Fruit fly (Drosophila melanogaster): ENCODE measurements around the gene Cp15.

Cp15 gene

DNA sequence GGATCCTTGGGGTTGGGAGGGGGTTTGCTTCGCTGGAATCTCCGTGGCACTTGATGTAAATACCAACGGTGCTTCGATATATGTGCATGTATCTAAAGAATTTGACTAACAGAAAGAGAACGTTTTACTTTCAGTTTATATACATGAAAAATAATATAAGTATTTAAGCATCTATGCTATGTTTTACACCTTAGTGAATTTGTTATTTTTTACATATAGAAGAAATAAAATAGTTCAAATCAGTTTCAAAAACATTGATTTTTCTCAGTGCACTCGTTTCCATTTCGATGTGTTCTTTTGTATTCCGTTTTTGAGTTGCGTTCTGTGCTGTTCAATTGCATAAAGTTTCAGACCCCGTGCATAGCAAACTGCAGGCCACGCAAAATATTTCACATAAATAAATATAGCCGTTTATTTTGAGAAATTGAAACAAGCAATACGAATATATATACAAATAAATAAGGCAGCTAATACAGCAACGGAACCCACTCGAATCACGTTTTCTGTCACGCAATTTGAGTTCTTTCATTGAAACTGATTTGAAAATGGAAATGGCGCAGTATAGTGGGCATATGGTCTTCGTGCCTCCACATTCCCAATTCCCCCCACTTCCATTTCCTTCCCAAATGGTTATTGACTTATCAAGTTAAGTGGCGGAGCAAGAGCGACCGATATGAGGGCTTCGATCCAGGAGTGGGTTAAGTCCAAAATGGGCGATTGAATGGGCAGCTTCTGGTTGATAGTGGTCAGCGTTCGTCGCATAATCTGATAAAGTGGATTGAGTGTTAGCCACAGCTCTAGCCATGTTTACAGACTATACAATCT, 45.5 kb upstream of the Cp15 start (continued):
- TF ChIP-seq CG31224 (GFP tag; IDR thresholded peaks at IDR 0.05) (no peak), Hmr (GFP tag; optimal IDR thresholded peaks at IDR 0.05) (no peak), CG6689 (GFP tag; IDR thresholded peaks at IDR 0.05) (no peak), CTCF (GFP tag; optimal IDR thresholded peaks at IDR 0.05) (no peak), hb (GFP tag; IDR thresholded peaks at IDR 0.05; ENCODE audit: partially characterized antibody) (no peak), Bgb (GFP tag; IDR thresholded peaks at IDR 0.05; ENCODE audit: partially characterized antibody) (no peak), sens (GFP tag) (peak; percentile 0), CG16815 (GFP tag; optimal IDR thresholded peaks at IDR 0.05) (no peak), Oaz (GFP tag; IDR thresholded peaks at IDR 0.05) (no peak), CG2889 (GFP tag; IDR thresholded peaks at IDR 0.05) (no peak), CG17361 (GFP tag; IDR thresholded peaks at IDR 0.05) (0 out of 3 replicates have a peak, but pooled peaks have one; percentile 16), phol (tag; optimal IDR thresholded peaks at IDR 0.05) (peak; percentile 7), fd64A (GFP tag; optimal IDR thresholded peaks at IDR 0.05) (no peak), nau (GFP tag; optimal IDR thresholded peaks at IDR 0.05) (no peak), fu2 (GFP tag; optimal IDR thresholded peaks at IDR 0.05) (no peak), CG7357 (GFP tag; IDR thresholded peaks at IDR 0.05) (no peak), dati (GFP tag; IDR thresholded peaks at IDR 0.05) (no peak), E2f1 (GFP tag; IDR thresholded peaks at IDR 0.05) (peak; percentile 29; the same call in 1 of the 2 replicates), CG3847 (GFP tag; IDR thresholded peaks at IDR 0.05) (no peak), CG1792 (GFP tag; optimal IDR thresholded peaks at IDR 0.05) (no peak), CG1647 (GFP tag; optimal IDR thresholded peaks at IDR 0.05) (peak; percentile 1), Hr51 (GFP tag; optimal IDR thresholded peaks at IDR 0.05) (no peak), CG6175 (GFP tag; IDR thresholded peaks at IDR 0.05) (peak; percentile 13; the same call in 1 of the 3 replicates), fd3F (GFP tag; optimal IDR thresholded peaks at IDR 0.05) (no peak), Max (GFP tag; optimal IDR thresholded peaks at IDR 0.05) (no peak), CG7271 (tag; optimal IDR thresholded peaks at IDR 0.05) (no peak), CG4617 (GFP tag; optimal IDR thresholded peaks at IDR 0.05; ENCODE audit: borderline replicate concordance) (no peak), Elba2 (GFP tag; optimal IDR thresholded peaks at IDR 0.05) (no peak), CG18619 (GFP tag; optimal IDR thresholded peaks at IDR 0.05) (no peak), dmrt99B (tag; optimal IDR thresholded peaks at IDR 0.05) (no peak), Hand (GFP tag; optimal IDR thresholded peaks at IDR 0.05) (no peak), ranshi (GFP tag; IDR thresholded peaks at IDR 0.05) (no peak), tio (GFP tag; optimal IDR thresholded peaks at IDR 0.05) (no peak), nom (GFP tag; optimal IDR thresholded peaks at IDR 0.05) (no peak), amos (GFP tag; IDR thresholded peaks at IDR 0.05; ENCODE audit: partially characterized antibody) (no peak), HmgZ (tag; optimal IDR thresholded peaks at IDR 0.05) (peak; percentile 17), maf-S (GFP tag; optimal IDR thresholded peaks at IDR 0.05) (no peak), CG11723 (GFP tag; optimal IDR thresholded peaks at IDR 0.05) (no peak), Sry-δ (GFP tag; optimal IDR thresholded peaks at IDR 0.05) (no peak), CG7839 (tag; optimal IDR thresholded peaks at IDR 0.05) (peak; percentile 9), CG6654 (GFP tag; optimal IDR thresholded peaks at IDR 0.05) (no peak), eve (GFP tag; optimal IDR thresholded peaks at IDR 0.05) (no peak), CG12942 (GFP tag; optimal IDR thresholded peaks at IDR 0.05) (no peak), Hey (tag; optimal IDR thresholded peaks at IDR 0.05) (peak; percentile 72), ATbp (GFP tag; optimal IDR thresholded peaks at IDR 0.05) (no peak), CG11085 (GFP tag; IDR thresholded peaks at IDR 0.05) (no peak), mld (GFP tag; IDR thresholded peaks at IDR 0.05; ENCODE audit: partially characterized antibody) (no peak), CG4360 (GFP tag; IDR thresholded peaks at IDR 0.05) (no peak), cwo (GFP tag; optimal IDR thresholded peaks at IDR 0.05) (peak; percentile 83), NFAT (GFP tag; IDR thresholded peaks at IDR 0.05) (peak; percentile 19; the same call in 1 of the 2 replicates)

All from whole organism, embryonic.